Worm (Caenorhabditis elegans) whole organism, L4 larva: ENCODE results near the gene T28F3.9.

Source experiments
- T26A8.4 ChIP-seq: fragments of 200-800 bp; sonication (Bioruptor generic); IDR thresholded peaks from 2 replicates; pipeline ENCODE4 v1.3.6; 2022; ENCODE audit warnings: missing genetic modification characterization, missing compliant biosample characterization
- Y105C5A.15 ChIP-seq: fragments of 200-800 bp; sonication (Bioruptor generic); IDR thresholded peaks from 2 replicates; pipeline ENCODE4 v1.3.6; 2022; ENCODE audit warnings: missing genetic modification characterization, missing compliant biosample characterization
- Y48G9A.11 ChIP-seq: fragments of 200-800 bp; sonication (Bioruptor generic); IDR thresholded peaks from 2 replicates; pipeline ENCODE4 v1.3.6; 2022; ENCODE audit warnings: missing genetic modification reagents, missing genetic modification characterization, missing compliant biosample characterization
- aha-1 ChIP-seq: fragments of 150-350 bp; peaks from one replicate; lab custom pipeline; 2014; ENCODE audit warnings: missing biosample characterization, missing genetic modification characterization
- aly-2 ChIP-seq: sonication (generic microtip); optimal IDR thresholded peaks from 2 replicates; lab custom pipeline; 2018; ENCODE audit warnings: missing biosample characterization, missing genetic modification characterization
- arid-1 ChIP-seq: fragments of 200-800 bp; sonication (Bioruptor generic); conservative IDR thresholded peaks from 2 replicates; pipeline ENCODE4 v1.3.6; 2022; ENCODE audit warnings: missing genetic modification reagents, missing genetic modification characterization, missing compliant biosample characterization
- attf-4 ChIP-seq: sonication (generic microtip); optimal IDR thresholded peaks from 3 replicates; lab custom pipeline; 2017; ENCODE audit warnings: missing biosample characterization, missing genetic modification characterization
- ceh-20 ChIP-seq: fragments of 200-800 bp; sonication (Bioruptor generic); IDR thresholded peaks from 2 replicates; pipeline ENCODE4 v1.3.6; 2022; ENCODE audit warnings: missing genetic modification reagents, missing genetic modification characterization, missing compliant biosample characterization
- ceh-62 ChIP-seq: sonication (generic microtip); optimal IDR thresholded peaks from 2 replicates; lab custom pipeline; 2017; ENCODE audit warnings: missing biosample characterization, missing genetic modification characterization
- daf-16 ChIP-seq, 3 experiments: sonication (generic microtip); optimal IDR thresholded peaks; 2 replicates each; lab custom pipeline; 2016 to 2017; ENCODE audit warnings: missing genetic modification characterization in 3 of 3, missing genetic modification reagents in 3 of 3, mild to moderate bottlenecking in 2 of 3, missing compliant biosample characterization in 2 of 3, missing biosample characterization in 1 of 3, moderate library complexity in 1 of 3
- dpl-1 ChIP-seq: fragments of 150-350 bp; optimal IDR thresholded peaks from 2 replicates; lab custom pipeline; 2014; ENCODE audit warnings: missing biosample characterization, missing genetic modification reagents, missing genetic modification characterization
- dve-1 ChIP-seq: sonication (generic microtip); optimal IDR thresholded peaks from 2 replicates; lab custom pipeline; 2017; ENCODE audit warnings: antibody characterized with exemption, mild to moderate bottlenecking, missing genetic modification characterization, missing compliant biosample characterization; ENCODE audit not compliant: insufficient read depth
- egl-43 ChIP-seq: fragments of 200-800 bp; sonication (Bioruptor generic); IDR thresholded peaks from 2 replicates; pipeline ENCODE4 v1.3.6; 2022; ENCODE audit warnings: missing genetic modification reagents, missing genetic modification characterization, missing compliant biosample characterization
- hlh-11 ChIP-seq: fragments of 200-800 bp; sonication (Bioruptor generic); optimal IDR thresholded peaks from 2 replicates; lab custom pipeline; 2018; ENCODE audit warnings: mild to moderate bottlenecking, missing genetic modification characterization, missing compliant biosample characterization
- hlh-30 ChIP-seq: sonication (generic microtip); optimal IDR thresholded peaks from 2 replicates; lab custom pipeline; 2017; ENCODE audit warnings: antibody characterized with exemption, mild to moderate bottlenecking, missing genetic modification characterization, missing compliant biosample characterization; ENCODE audit not compliant: insufficient read depth
- hmg-1.1 ChIP-seq: fragments of 200-800 bp; sonication (Bioruptor generic); IDR thresholded peaks from 2 replicates; pipeline ENCODE4 v1.3.6; 2022; ENCODE audit warnings: missing genetic modification reagents, missing genetic modification characterization, missing compliant biosample characterization
- lin-29 ChIP-seq: fragments of 200-800 bp; sonication (Bioruptor generic); IDR thresholded peaks from 2 replicates; pipeline ENCODE4 v1.3.6; 2022; ENCODE audit warnings: missing genetic modification reagents, missing genetic modification characterization, missing compliant biosample characterization
- lin-38 ChIP-seq: fragments of 200-800 bp; sonication (Bioruptor generic); IDR thresholded peaks from 2 replicates; pipeline ENCODE4 v1.3.6; 2022; ENCODE audit warnings: missing genetic modification reagents, missing genetic modification characterization, missing compliant biosample characterization
- lsy-2 ChIP-seq, 2 experiments: fragments of 150-350 bp in 1 of 2; sonication (generic microtip) in 1 of 2; optimal IDR thresholded peaks; 2 replicates each; lab custom pipeline; 2014 to 2017; ENCODE audit warnings: missing biosample characterization in 2 of 2, missing genetic modification characterization in 2 of 2
- madf-5 ChIP-seq, 2 experiments: fragments of 200-800 bp; sonication (Bioruptor generic); IDR thresholded peaks; 2 replicates each; pipeline ENCODE4 v1.3.6; 2022; ENCODE audit warnings: missing compliant biosample characterization in 2 of 2, missing genetic modification characterization in 2 of 2
- mdl-1 ChIP-seq, 2 experiments: fragments of 150-350 bp in 1 of 2; sonication (generic microtip) in 1 of 2; optimal IDR thresholded peaks; 2 replicates each; lab custom pipeline; 2014 to 2017; ENCODE audit warnings: missing biosample characterization in 2 of 2, missing genetic modification characterization in 2 of 2
- mdt-29 ChIP-seq: fragments of 200-800 bp; sonication (Bioruptor generic); IDR thresholded peaks from 2 replicates; pipeline ENCODE4 v1.3.6; 2022; ENCODE audit warnings: missing genetic modification reagents, missing genetic modification characterization, missing compliant biosample characterization
- mes-2 ChIP-seq: sonication (generic microtip); optimal IDR thresholded peaks from 2 replicates; lab custom pipeline; 2016; ENCODE audit warnings: missing genotype, mild to moderate bottlenecking, missing genetic modification characterization, missing compliant biosample characterization; ENCODE audit not compliant: poor library complexity, severe bottlenecking
- nhr-102 ChIP-seq: sonication (generic microtip); optimal IDR thresholded peaks from 2 replicates; lab custom pipeline; 2016; ENCODE audit warnings: mild to moderate bottlenecking, missing genetic modification characterization, moderate library complexity, missing compliant biosample characterization
- nhr-111 ChIP-seq: fragments of 200-800 bp; sonication (Bioruptor generic); optimal IDR thresholded peaks from 2 replicates; lab custom pipeline; 2018; ENCODE audit warnings: mild to moderate bottlenecking, missing genetic modification characterization, missing compliant biosample characterization
- php-3 ChIP-seq: fragments of 200-800 bp; sonication (Bioruptor generic); IDR thresholded peaks from 2 replicates; pipeline ENCODE4 v1.3.6; 2022; ENCODE audit warnings: missing genetic modification reagents, missing genetic modification characterization, missing compliant biosample characterization
- rbr-2 ChIP-seq: sonication (generic microtip); optimal IDR thresholded peaks from 2 replicates; lab custom pipeline; 2016; ENCODE audit warnings: missing genotype, missing genetic modification characterization, missing compliant biosample characterization
- set-16 ChIP-seq: fragments of 200-800 bp; sonication (Bioruptor generic); IDR thresholded peaks from 2 replicates; pipeline ENCODE4 v1.3.6; 2022; ENCODE audit warnings: missing genetic modification reagents, missing genetic modification characterization, missing compliant biosample characterization
- skn-1 ChIP-seq: fragments of 150-350 bp; optimal IDR thresholded peaks from 2 replicates; lab custom pipeline; 2014; ENCODE audit warnings: missing biosample characterization, missing genetic modification characterization
- snpc-1.2 ChIP-seq: fragments of 200-800 bp; sonication (Bioruptor generic); IDR thresholded peaks from 2 replicates; pipeline ENCODE4 v1.3.6; 2022; ENCODE audit warnings: missing genetic modification reagents, missing genetic modification characterization, missing compliant biosample characterization
- spr-3 ChIP-seq: fragments of 200-800 bp; sonication (Bioruptor generic); optimal IDR thresholded peaks from 2 replicates; lab custom pipeline; 2018; ENCODE audit warnings: mild to moderate bottlenecking, missing genetic modification characterization, missing compliant biosample characterization
- unc-39 ChIP-seq: sonication (generic microtip); optimal IDR thresholded peaks from 2 replicates; lab custom pipeline; 2017; ENCODE audit warnings: missing biosample characterization, missing genetic modification characterization

Gene T28F3.9

ce11 chrIV:17273602-17274110, 34.7 kb upstream of the T28F3.9 start, which contains the start of gene gln-5:
gln-5 (minus strand) TSS chrIV:17273652.
- peak; percentile 64 for TF ChIP-seq lin-38 (GFP tag; lab: Robert Waterston, UW)
- no peak for TF ChIP-seq rbr-2 (tag; lab: Kevin White, UChicago)
- no peak for TF ChIP-seq nhr-102 (tag; lab: Kevin White, UChicago)
- 0 out of 2 replicates have a peak, but pooled peaks have one; percentile 45 for TF ChIP-seq snpc-1.2 (GFP tag; lab: Robert Waterston, UW)
- TF ChIP-seq aha-1 (tag; lab: Kevin White, UChicago) = peak; percentile 34

ce11 chrIV:17275281-17275680, 33.0 kb upstream of the T28F3.9 start, which contains the start of gene lhfp-4:
lhfp-4 (plus strand) TSS chrIV:17275581.
- TF ChIP-seq set-16 (GFP tag; lab: Robert Waterston, UW) (no peak), hlh-11 (tag; lab: Kevin White, UChicago) (no peak), lin-38 (GFP tag; lab: Robert Waterston, UW) (no peak), mes-2 (tag; lab: Kevin White, UChicago) (no peak), lsy-2 (tag; optimal IDR thresholded peaks at IDR 0.05; lab: Kevin White, UChicago) (no peak), dpl-1 (GFP tag; lab: Kevin White, UChicago) (no peak), unc-39 (tag; lab: Kevin White, UChicago) (no peak), php-3 (no peak), Y48G9A.11 (GFP tag; lab: Robert Waterston, UW) (no peak), arid-1 (GFP tag; lab: Robert Waterston, UW) (no peak), Y105C5A.15 (no peak), nhr-111 (GFP tag; lab: Kevin White, UChicago) (no peak), attf-4 (tag; lab: Kevin White, UChicago) (no peak), lin-29 (GFP tag; lab: Robert Waterston, UW) (no peak), mdt-29 (GFP tag; lab: Robert Waterston, UW) (no peak), mdl-1 (tag; optimal IDR thresholded peaks at IDR 0.05; lab: Kevin White, UChicago) (no peak)

ce11 chrIV:17276705-17277458, 31.4 kb upstream of the T28F3.9 start, which contains the start of gene clec-196:
clec-196 (plus strand) TSS chrIV:17276956.
- peak; percentile 4 for TF ChIP-seq dve-1 (tag; lab: Kevin White, UChicago)
- TF ChIP-seq egl-43 (GFP tag; lab: Robert Waterston, UW) = no peak
- peak; percentile 96 for TF ChIP-seq aha-1 (tag; lab: Kevin White, UChicago)
- peak; percentile 1 for TF ChIP-seq mes-2 (tag; lab: Kevin White, UChicago)
- peak; percentile 18 for TF ChIP-seq lin-38 (GFP tag; lab: Robert Waterston, UW)
- 0 out of 2 replicates have a peak, but pooled peaks have one; percentile 22 for TF ChIP-seq hmg-1.1
- no peak for TF ChIP-seq skn-1 (tag; lab: Kevin White, UChicago)
- TF ChIP-seq dpl-1 (GFP tag; lab: Kevin White, UChicago) = peak; percentile 39

ce11 chrIV:17277459-17278173, 30.7 kb upstream of the T28F3.9 start:
- no peak for TF ChIP-seq ceh-20 (GFP tag; lab: Robert Waterston, UW)
- 0 out of 4 replicates have a peak, but pooled peaks of 1 of the 2 experiments have one; percentile 69 for TF ChIP-seq madf-5 (GFP tag; IDR thresholded peaks at IDR 0.05; lab: Robert Waterston, UW)
- TF ChIP-seq Y105C5A.15 = 0 out of 2 replicates have a peak, but pooled peaks have one; percentile 37
- TF ChIP-seq unc-39 (tag; lab: Kevin White, UChicago) = no peak
- TF ChIP-seq skn-1 (tag; lab: Kevin White, UChicago) = peak; percentile 21
- 0 out of 2 replicates have a peak, but pooled peaks have one; percentile 6 for TF ChIP-seq T26A8.4 (GFP tag; lab: Robert Waterston, UW)
- peak; percentile 65; the same call in 1 of the 2 replicates for TF ChIP-seq snpc-1.2 (GFP tag; lab: Robert Waterston, UW)
- no peak for TF ChIP-seq ceh-62
- peak; percentile 12 for TF ChIP-seq hlh-30 (tag; lab: Kevin White, UChicago)
- peak in 1 of 2 experiments; percentile 29 for TF ChIP-seq daf-16 (GFP tag; optimal IDR thresholded peaks at IDR 0.05; lab: Kevin White, UChicago)
- peak; percentile 74 for TF ChIP-seq daf-16 (tag; optimal IDR thresholded peaks at IDR 0.05; lab: Kevin White, UChicago)
- TF ChIP-seq aly-2 (tag; lab: Kevin White, UChicago) = no peak
- 0 out of 2 replicates have a peak, but pooled peaks have one; percentile 54 for TF ChIP-seq mdt-29 (GFP tag; lab: Robert Waterston, UW)
- no peak for TF ChIP-seq spr-3
